Worm (Caenorhabditis elegans) whole organism, L4 larva: ENCODE measurements around the gene gstk-2.
A peak's percentile ranks its signal among the peaks of the same experiment; 100 is the strongest.

ENCODE experiments used
- R02D3.7 ChIP-seq: fragments of 150-350 bp; sonication (generic microtip); optimal IDR thresholded peaks from 3 replicates; lab custom pipeline; 2014; ENCODE audit warnings: missing biosample characterization, missing genetic modification characterization
- T20F7.1 ChIP-seq: fragments of 200-800 bp; sonication (Bioruptor generic); optimal IDR thresholded peaks from 2 replicates; lab custom pipeline; 2018; ENCODE audit warnings: mild to moderate bottlenecking, missing genetic modification characterization, missing compliant biosample characterization
- Y105C5A.15 ChIP-seq: fragments of 200-800 bp; sonication (Bioruptor generic); IDR thresholded peaks from 2 replicates; pipeline ENCODE4 v1.3.6; 2022; ENCODE audit warnings: missing genetic modification characterization, missing compliant biosample characterization
- aly-2 ChIP-seq: sonication (generic microtip); optimal IDR thresholded peaks from 2 replicates; lab custom pipeline; 2018; ENCODE audit warnings: missing biosample characterization, missing genetic modification characterization
- arid-1 ChIP-seq: fragments of 200-800 bp; sonication (Bioruptor generic); conservative IDR thresholded peaks from 2 replicates; pipeline ENCODE4 v1.3.6; 2022; ENCODE audit warnings: missing genetic modification reagents, missing genetic modification characterization, missing compliant biosample characterization
- ceh-20 ChIP-seq: fragments of 200-800 bp; sonication (Bioruptor generic); IDR thresholded peaks from 2 replicates; pipeline ENCODE4 v1.3.6; 2022; ENCODE audit warnings: missing genetic modification reagents, missing genetic modification characterization, missing compliant biosample characterization
- ceh-28 ChIP-seq: fragments of 150-350 bp; optimal IDR thresholded peaks from 2 replicates; lab custom pipeline; 2014; ENCODE audit warnings: missing biosample characterization, missing genetic modification reagents, missing genetic modification characterization
- ceh-44 ChIP-seq: fragments of 200-800 bp; sonication (Bioruptor generic); IDR thresholded peaks from 2 replicates; pipeline ENCODE4 v1.3.6; 2022; ENCODE audit warnings: missing genetic modification reagents, missing genetic modification characterization, missing compliant biosample characterization
- cey-2 ChIP-seq: sonication (generic microtip); optimal IDR thresholded peaks from 3 replicates; lab custom pipeline; 2017; ENCODE audit warnings: missing genetic modification characterization, mild to moderate bottlenecking, missing compliant biosample characterization, antibody characterized with exemption, borderline replicate concordance; ENCODE audit not compliant: insufficient read depth
- daf-16 ChIP-seq, 3 experiments: sonication (generic microtip); optimal IDR thresholded peaks; 2 replicates each; lab custom pipeline; 2016 to 2017; ENCODE audit warnings: missing genetic modification characterization in 3 of 3, missing genetic modification reagents in 3 of 3, mild to moderate bottlenecking in 2 of 3, missing compliant biosample characterization in 2 of 3, missing biosample characterization in 1 of 3, moderate library complexity in 1 of 3
- dmd-6 ChIP-seq: fragments of 200-800 bp; sonication (Bioruptor generic); IDR thresholded peaks from 2 replicates; pipeline ENCODE4 v1.3.6; 2022; ENCODE audit warnings: missing genetic modification reagents, missing genetic modification characterization, missing compliant biosample characterization
- dpl-1 ChIP-seq: fragments of 150-350 bp; optimal IDR thresholded peaks from 2 replicates; lab custom pipeline; 2014; ENCODE audit warnings: missing biosample characterization, missing genetic modification reagents, missing genetic modification characterization
- dve-1 ChIP-seq: sonication (generic microtip); optimal IDR thresholded peaks from 2 replicates; lab custom pipeline; 2017; ENCODE audit warnings: antibody characterized with exemption, mild to moderate bottlenecking, missing genetic modification characterization, missing compliant biosample characterization; ENCODE audit not compliant: insufficient read depth
- egl-27 ChIP-seq: sonication (generic microtip); optimal IDR thresholded peaks from 3 replicates; lab custom pipeline; 2017; ENCODE audit warnings: missing biosample characterization, missing genetic modification reagents, missing genetic modification characterization
- fkh-10 ChIP-seq: fragments of 150-350 bp; optimal IDR thresholded peaks from 2 replicates; lab custom pipeline; 2014; ENCODE audit warnings: missing biosample characterization, missing genetic modification reagents, missing genetic modification characterization
- hif-1 ChIP-seq, 2 experiments: sonication (generic microtip); optimal IDR thresholded peaks; 2 replicates each; lab custom pipeline; 2016 to 2017; ENCODE audit warnings: missing compliant biosample characterization in 2 of 2, missing genetic modification characterization in 2 of 2, missing genetic modification reagents in 2 of 2, missing genotype in 2 of 2, mild to moderate bottlenecking in 1 of 2
- hlh-11 ChIP-seq: fragments of 200-800 bp; sonication (Bioruptor generic); optimal IDR thresholded peaks from 2 replicates; lab custom pipeline; 2018; ENCODE audit warnings: mild to moderate bottlenecking, missing genetic modification characterization, missing compliant biosample characterization
- hlh-30 ChIP-seq: sonication (generic microtip); optimal IDR thresholded peaks from 2 replicates; lab custom pipeline; 2017; ENCODE audit warnings: antibody characterized with exemption, mild to moderate bottlenecking, missing genetic modification characterization, missing compliant biosample characterization; ENCODE audit not compliant: insufficient read depth
- jun-1 ChIP-seq: fragments of 150-350 bp; optimal IDR thresholded peaks from 2 replicates; lab custom pipeline; 2014; ENCODE audit warnings: missing biosample characterization, missing genetic modification reagents, missing genetic modification characterization
- lin-1 ChIP-seq: fragments of 200-800 bp; sonication (Bioruptor generic); IDR thresholded peaks from 2 replicates; pipeline ENCODE4 v1.3.6; 2022; ENCODE audit warnings: missing genetic modification reagents, missing genetic modification characterization, missing compliant biosample characterization
- lin-13 ChIP-seq: fragments of 150-350 bp; optimal IDR thresholded peaks from 2 replicates; lab custom pipeline; 2014; ENCODE audit warnings: missing biosample characterization, missing genetic modification reagents, missing genetic modification characterization
- lin-15B ChIP-seq: fragments of 150-350 bp; sonication (generic microtip); optimal IDR thresholded peaks from 3 replicates; lab custom pipeline; 2014; ENCODE audit warnings: missing biosample characterization, missing genetic modification characterization
- lin-29 ChIP-seq: fragments of 200-800 bp; sonication (Bioruptor generic); IDR thresholded peaks from 2 replicates; pipeline ENCODE4 v1.3.6; 2022; ENCODE audit warnings: missing genetic modification reagents, missing genetic modification characterization, missing compliant biosample characterization
- lin-38 ChIP-seq: fragments of 200-800 bp; sonication (Bioruptor generic); IDR thresholded peaks from 2 replicates; pipeline ENCODE4 v1.3.6; 2022; ENCODE audit warnings: missing genetic modification reagents, missing genetic modification characterization, missing compliant biosample characterization
- lsy-2 ChIP-seq, 2 experiments: fragments of 150-350 bp in 1 of 2; sonication (generic microtip) in 1 of 2; optimal IDR thresholded peaks; 2 replicates each; lab custom pipeline; 2014 to 2017; ENCODE audit warnings: missing biosample characterization in 2 of 2, missing genetic modification characterization in 2 of 2
- mep-1 ChIP-seq: fragments of 150-350 bp; sonication (generic microtip); optimal IDR thresholded peaks from 3 replicates; lab custom pipeline; 2014; ENCODE audit warnings: missing biosample characterization, missing genetic modification characterization
- mes-2 ChIP-seq: sonication (generic microtip); optimal IDR thresholded peaks from 2 replicates; lab custom pipeline; 2016; ENCODE audit warnings: missing genotype, mild to moderate bottlenecking, missing genetic modification characterization, missing compliant biosample characterization; ENCODE audit not compliant: poor library complexity, severe bottlenecking
- mxl-2 ChIP-seq: fragments of 200-800 bp; sonication (Bioruptor generic); conservative IDR thresholded peaks from 2 replicates; pipeline ENCODE4 v1.3.6; 2022; ENCODE audit warnings: missing genetic modification reagents, missing genetic modification characterization, missing compliant biosample characterization
- mxl-3 ChIP-seq: fragments of 200-800 bp; sonication (Bioruptor generic); optimal IDR thresholded peaks from 2 replicates; lab custom pipeline; 2018; ENCODE audit warnings: mild to moderate bottlenecking, missing genetic modification characterization, missing compliant biosample characterization
- nhr-11 ChIP-seq: fragments of 150-350 bp; optimal IDR thresholded peaks from 2 replicates; lab custom pipeline; 2014; ENCODE audit warnings: missing biosample characterization, missing genetic modification characterization
- nhr-111 ChIP-seq: fragments of 200-800 bp; sonication (Bioruptor generic); optimal IDR thresholded peaks from 2 replicates; lab custom pipeline; 2018; ENCODE audit warnings: mild to moderate bottlenecking, missing genetic modification characterization, missing compliant biosample characterization
- nhr-237 ChIP-seq: sonication (generic microtip); optimal IDR thresholded peaks from 2 replicates; lab custom pipeline; 2017; ENCODE audit warnings: missing biosample characterization, missing genetic modification characterization
- nhr-25 ChIP-seq: sonication (generic microtip); optimal IDR thresholded peaks from 2 replicates; lab custom pipeline; 2017; ENCODE audit warnings: missing genetic modification characterization, mild to moderate bottlenecking, missing compliant biosample characterization, antibody characterized with exemption, moderate library complexity, borderline replicate concordance; ENCODE audit not compliant: insufficient read depth
- nhr-28 ChIP-seq: fragments of 150-350 bp; optimal IDR thresholded peaks from 2 replicates; lab custom pipeline; 2014; ENCODE audit warnings: missing biosample characterization, missing genetic modification characterization
- nhr-6 ChIP-seq: fragments of 150-350 bp; optimal IDR thresholded peaks from 2 replicates; lab custom pipeline; 2014; ENCODE audit warnings: missing biosample characterization, missing genetic modification characterization
- nhr-76 ChIP-seq: fragments of 150-350 bp; optimal IDR thresholded peaks from 2 replicates; lab custom pipeline; 2014; ENCODE audit warnings: missing biosample characterization, missing genetic modification characterization
- nhr-77 ChIP-seq: fragments of 150-350 bp; optimal IDR thresholded peaks from 2 replicates; lab custom pipeline; 2014; ENCODE audit warnings: missing biosample characterization, missing genetic modification characterization
- pha-4 ChIP-seq, 2 experiments: fragments of 150-350 bp in 1 of 2; fragments of 200-800 bp in 1 of 2; sonication (Bioruptor generic) in 1 of 2; IDR thresholded peaks in 1 of 2; optimal IDR thresholded peaks in 1 of 2; 2 replicates each; pipeline versions ENCODE4 v1.3.6 to Lab custom; 2014 to 2022; ENCODE audit warnings: missing genetic modification characterization in 2 of 2, missing genetic modification reagents in 2 of 2, missing biosample characterization in 1 of 2, missing compliant biosample characterization in 1 of 2
- pqm-1 ChIP-seq: sonication (generic microtip); optimal IDR thresholded peaks from 2 replicates; lab custom pipeline; 2017; ENCODE audit warnings: missing biosample characterization, missing genetic modification characterization
- rbr-2 ChIP-seq: sonication (generic microtip); optimal IDR thresholded peaks from 2 replicates; lab custom pipeline; 2016; ENCODE audit warnings: missing genotype, missing genetic modification characterization, missing compliant biosample characterization
- tra-1 ChIP-seq: fragments of 200-800 bp; sonication (Bioruptor generic); IDR thresholded peaks from 2 replicates; pipeline ENCODE4 v1.3.6; 2022; ENCODE audit warnings: missing genetic modification reagents, missing genetic modification characterization, missing compliant biosample characterization
- unc-130 ChIP-seq: sonication (generic microtip); optimal IDR thresholded peaks from 2 replicates; lab custom pipeline; 2016; ENCODE audit warnings: missing genetic modification reagents, missing genetic modification characterization, missing compliant biosample characterization
- zag-1 ChIP-seq: fragments of 150-350 bp; optimal IDR thresholded peaks from 2 replicates; lab custom pipeline; 2014; ENCODE audit warnings: missing biosample characterization, missing genetic modification characterization
- zfp-3 ChIP-seq: fragments of 200-800 bp; sonication (Bioruptor generic); conservative IDR thresholded peaks from 2 replicates; pipeline ENCODE4 v1.3.6; 2022; ENCODE audit warnings: missing genetic modification reagents, missing genetic modification characterization, missing compliant biosample characterization
- zip-2 ChIP-seq: fragments of 150-350 bp; optimal IDR thresholded peaks from 2 replicates; lab custom pipeline; 2014; ENCODE audit warnings: missing biosample characterization, missing genetic modification characterization

Gene gstk-2

ce11 chrIV:7230198-7230597 is 11.9 kb downstream of the gstk-2 start, which contains the start of gene cap-1:
TSS of gene cap-1 (minus strand) at chrIV:7230223.
- peak; percentile 96 for TF ChIP-seq lin-38 (GFP tag; lab: Robert Waterston, UW)
- peak; percentile 67 for TF ChIP-seq lin-13 (GFP tag; lab: Kevin White, UChicago)
- TF ChIP-seq mxl-2 (GFP tag; lab: Robert Waterston, UW) = no peak
- TF ChIP-seq pha-4 (GFP tag; IDR thresholded peaks at IDR 0.05; lab: Robert Waterston, UW) = no peak
- peak; percentile 94 for TF ChIP-seq pha-4 (tag; optimal IDR thresholded peaks at IDR 0.05; lab: Kevin White, UChicago)
- TF ChIP-seq ceh-28 = peak; percentile 43
- peak; percentile 36 for TF ChIP-seq hlh-30
- peak; percentile 71 for TF ChIP-seq nhr-6 (tag; lab: Kevin White, UChicago)
- TF ChIP-seq fkh-10 = peak; percentile 17
- peak; percentile 59 for TF ChIP-seq mxl-3 (GFP tag; lab: Kevin White, UChicago)
- TF ChIP-seq daf-16 (GFP tag; optimal IDR thresholded peaks at IDR 0.05; lab: Kevin White, UChicago) = no peak
- TF ChIP-seq daf-16 (tag; optimal IDR thresholded peaks at IDR 0.05; lab: Kevin White, UChicago) = peak; percentile 42
- TF ChIP-seq nhr-237 (tag; lab: Kevin White, UChicago) = no peak
- no peak for TF ChIP-seq zfp-3 (GFP tag; lab: Robert Waterston, UW)
- TF ChIP-seq mep-1 (tag; lab: Kevin White, UChicago) = peak; percentile 88
- TF ChIP-seq lsy-2 (tag; optimal IDR thresholded peaks at IDR 0.05; lab: Kevin White, UChicago) = peak in 1 of 2 experiments; percentile 85
- peak; percentile 79 for TF ChIP-seq unc-130 (GFP tag; lab: Kevin White, UChicago)
- TF ChIP-seq T20F7.1 (GFP tag; lab: Kevin White, UChicago) = peak; percentile 47
- TF ChIP-seq ceh-44 (GFP tag; lab: Robert Waterston, UW) = peak; percentile 78
- no peak for TF ChIP-seq R02D3.7 (tag; lab: Kevin White, UChicago)
- no peak for TF ChIP-seq nhr-76
- peak; percentile 72 for TF ChIP-seq nhr-28
- TF ChIP-seq lin-15B (tag; lab: Kevin White, UChicago) = peak; percentile 17
- peak in 1 of 2 experiments; percentile 60 for TF ChIP-seq hif-1 (tag; optimal IDR thresholded peaks at IDR 0.05; lab: Kevin White, UChicago)
- no peak for TF ChIP-seq egl-27 (tag; lab: Kevin White, UChicago)
- no peak for TF ChIP-seq zip-2 (tag; lab: Kevin White, UChicago)
- peak; percentile 58 for TF ChIP-seq dpl-1 (GFP tag; lab: Kevin White, UChicago)
- TF ChIP-seq nhr-111 (GFP tag; lab: Kevin White, UChicago) = no peak
- no peak for TF ChIP-seq aly-2 (tag; lab: Kevin White, UChicago)
- TF ChIP-seq pqm-1 (tag; lab: Kevin White, UChicago) = peak; percentile 37
- TF ChIP-seq rbr-2 = peak; percentile 63
- peak; percentile 45 for TF ChIP-seq hlh-11 (tag; lab: Kevin White, UChicago)
- no peak for TF ChIP-seq cey-2
- peak; percentile 96 for TF ChIP-seq mes-2 (tag; lab: Kevin White, UChicago)
- peak; percentile 86 for TF ChIP-seq dve-1 (tag; lab: Kevin White, UChicago)
- TF ChIP-seq nhr-77 (tag; lab: Kevin White, UChicago) = peak; percentile 85
- TF ChIP-seq tra-1 (GFP tag; lab: Robert Waterston, UW) = no peak
- 0 out of 2 replicates have a peak, but pooled peaks have one; percentile 29 for TF ChIP-seq dmd-6
- TF ChIP-seq arid-1 (GFP tag; lab: Robert Waterston, UW) = no peak
- TF ChIP-seq Y105C5A.15 (GFP tag; lab: Robert Waterston, UW) = no peak

ce11 chrIV:7228208-7228607 is 13.9 kb downstream of the gstk-2 start, which contains the start of gene D2024.5:
TSS of gene D2024.5 (minus strand) at chrIV:7228308.
- TF ChIP-seq nhr-11 (tag; lab: Kevin White, UChicago) (no peak), ceh-20 (GFP tag; lab: Robert Waterston, UW) (no peak), arid-1 (GFP tag; lab: Robert Waterston, UW) (no peak), zag-1 (no peak), nhr-25 (tag; lab: Kevin White, UChicago) (no peak), zfp-3 (GFP tag; lab: Robert Waterston, UW) (no peak), lin-29 (GFP tag; lab: Robert Waterston, UW) (no peak), jun-1 (tag; lab: Kevin White, UChicago) (no peak), lin-1 (no peak), hlh-11 (tag; lab: Kevin White, UChicago) (no peak)
